Fruit fly (Drosophila melanogaster) whole organism, embryonic: Measurements from ENCODE around the gene svp.

Experiments used
- Blimp-1 ChIP-seq: fragments of 200-800 bp; sonication (Bioruptor generic); optimal IDR thresholded peaks from 3 replicates; lab custom pipeline; 2018; ENCODE audit warnings: missing biosample characterization, missing genetic modification characterization, mild to moderate bottlenecking, moderate library complexity, missing genetic modification reagents
- CG10267 ChIP-seq: fragments of 200-800 bp; sonication (Bioruptor generic); optimal IDR thresholded peaks from 2 replicates; lab custom pipeline; 2018; ENCODE audit warnings: missing biosample characterization, mild to moderate bottlenecking, missing genetic modification characterization, moderate library complexity
- CG10321 ChIP-seq: fragments of 200-800 bp; sonication (Bioruptor generic); IDR thresholded peaks from 2 replicates; pipeline ENCODE4 v1.3.6; 2022; ENCODE audit warnings: missing biosample characterization, missing genetic modification characterization
- CG10462 ChIP-seq: fragments of 200-800 bp; sonication (Bioruptor generic); optimal IDR thresholded peaks from 2 replicates; lab custom pipeline; 2016; ENCODE audit warnings: missing biosample characterization, missing genetic modification characterization
- CG12299 ChIP-seq: fragments of 200-800 bp; sonication (Bioruptor generic); optimal IDR thresholded peaks from 2 replicates; lab custom pipeline; 2018; ENCODE audit warnings: missing biosample characterization, mild to moderate bottlenecking, missing genetic modification characterization
- CG13296 ChIP-seq: fragments of 200-800 bp; sonication (Bioruptor generic); optimal IDR thresholded peaks from 3 replicates; lab custom pipeline; 2018; ENCODE audit warnings: missing biosample characterization, mild to moderate bottlenecking, missing genetic modification characterization
- CG13775 ChIP-seq: fragments of 200-800 bp; sonication (Bioruptor generic); optimal IDR thresholded peaks from 3 replicates; lab custom pipeline; 2017; ENCODE audit warnings: missing biosample characterization, mild to moderate bottlenecking, missing genetic modification characterization
- CG15601 ChIP-seq: fragments of 200-800 bp; sonication (Bioruptor generic); optimal IDR thresholded peaks from 3 replicates; lab custom pipeline; 2019; ENCODE audit warnings: missing biosample characterization, mild to moderate bottlenecking, missing genetic modification characterization, moderate library complexity
- CG15696 ChIP-seq: fragments of 200-800 bp; sonication (Bioruptor generic); optimal IDR thresholded peaks from 2 replicates; lab custom pipeline; 2019; ENCODE audit warnings: missing biosample characterization, mild to moderate bottlenecking, missing genetic modification characterization, moderate library complexity
- CG17912 ChIP-seq: fragments of 200-800 bp; sonication (Bioruptor generic); optimal IDR thresholded peaks from 2 replicates; lab custom pipeline; 2018; ENCODE audit warnings: missing biosample characterization, mild to moderate bottlenecking, missing genetic modification characterization
- CG2678 ChIP-seq: fragments of 200-800 bp; sonication (Bioruptor generic); optimal IDR thresholded peaks from 3 replicates; lab custom pipeline; 2019; ENCODE audit warnings: missing biosample characterization, mild to moderate bottlenecking, missing genetic modification characterization, moderate library complexity
- CG2875 ChIP-seq: fragments of 200-800 bp; sonication (Bioruptor generic); optimal IDR thresholded peaks from 2 replicates; lab custom pipeline; 2017; ENCODE audit warnings: missing biosample characterization, mild to moderate bottlenecking, missing genetic modification characterization, missing genetic modification reagents
- CG2889 ChIP-seq: fragments of 200-800 bp; sonication (Bioruptor generic); IDR thresholded peaks from 3 replicates; pipeline ENCODE4 v1.3.6; 2022; ENCODE audit warnings: missing biosample characterization, missing genetic modification characterization
- CG31365 ChIP-seq: fragments of 200-800 bp; sonication (Bioruptor generic); optimal IDR thresholded peaks from 2 replicates; lab custom pipeline; 2018; ENCODE audit warnings: missing biosample characterization, mild to moderate bottlenecking, missing genetic modification characterization
- CG31388 ChIP-seq: fragments of 200-800 bp; sonication (Bioruptor generic); optimal IDR thresholded peaks from 2 replicates; lab custom pipeline; 2016; ENCODE audit warnings: missing biosample characterization, missing genetic modification characterization
- CG31441 ChIP-seq: fragments of 200-800 bp; sonication (Bioruptor generic); IDR thresholded peaks from 2 replicates; pipeline ENCODE4 v1.3.6; 2022; ENCODE audit warnings: missing biosample characterization, missing genetic modification characterization
- CG33557 ChIP-seq: fragments of 200-800 bp; sonication (Bioruptor generic); optimal IDR thresholded peaks from 2 replicates; lab custom pipeline; 2019; ENCODE audit warnings: missing biosample characterization, mild to moderate bottlenecking, missing genetic modification characterization, moderate library complexity
- CG3407 ChIP-seq: fragments of 200-800 bp; sonication (Bioruptor generic); optimal IDR thresholded peaks from 2 replicates; lab custom pipeline; 2018; ENCODE audit warnings: missing biosample characterization, mild to moderate bottlenecking, missing genetic modification characterization
- CG3847 ChIP-seq: fragments of 200-800 bp; sonication (Bioruptor generic); IDR thresholded peaks from 2 replicates; pipeline ENCODE4 v1.3.6; 2022; ENCODE audit warnings: missing biosample characterization, missing genetic modification characterization
- CG5180 ChIP-seq: fragments of 200-800 bp; sonication (Bioruptor generic); optimal IDR thresholded peaks from 3 replicates; lab custom pipeline; 2017; ENCODE audit warnings: missing biosample characterization, missing genetic modification characterization, mild to moderate bottlenecking, moderate library complexity, missing genetic modification reagents
- CG8359 ChIP-seq: fragments of 200-800 bp; sonication (Bioruptor generic); optimal IDR thresholded peaks from 2 replicates; lab custom pipeline; 2017; ENCODE audit warnings: missing biosample characterization, mild to moderate bottlenecking, missing genetic modification characterization, borderline replicate concordance
- CG8478 ChIP-seq: fragments of >200 bp; optimal IDR thresholded peaks from 2 replicates; lab custom pipeline; 2018
- CG9817 ChIP-seq: fragments of 200-800 bp; sonication (Bioruptor generic); optimal IDR thresholded peaks from 2 replicates; lab custom pipeline; 2018; ENCODE audit warnings: missing biosample characterization, mild to moderate bottlenecking, missing genetic modification characterization, moderate library complexity
- CTCF ChIP-seq: fragments of 200-800 bp; sonication (Bioruptor generic); optimal IDR thresholded peaks from 2 replicates; lab custom pipeline; 2017; ENCODE audit warnings: missing biosample characterization, mild to moderate bottlenecking, missing genetic modification characterization, moderate library complexity
- Dad ChIP-seq: fragments of 200-800 bp; sonication (Bioruptor generic); optimal IDR thresholded peaks from 3 replicates; lab custom pipeline; 2016; ENCODE audit warnings: missing biosample characterization, missing genetic modification characterization
- Deaf1 ChIP-seq: fragments of 200-800 bp; optimal IDR thresholded peaks from 3 replicates; lab custom pipeline; 2019; ENCODE audit warnings: missing biosample characterization, mild to moderate bottlenecking, missing genetic modification characterization, moderate library complexity
- Hsf ChIP-seq: fragments of 200-800 bp; sonication (Bioruptor generic); optimal IDR thresholded peaks from 3 replicates; lab custom pipeline; 2016; ENCODE audit warnings: missing biosample characterization, missing genetic modification characterization
- Jarid2 ChIP-seq: fragments of 200-800 bp; sonication (Bioruptor generic); optimal IDR thresholded peaks from 3 replicates; lab custom pipeline; 2017; ENCODE audit warnings: mild to moderate bottlenecking, missing biosample characterization, missing genetic modification reagents, missing genetic modification characterization
- Optix ChIP-seq: fragments of 200-800 bp; sonication (Bioruptor generic); IDR thresholded peaks from 3 replicates; pipeline ENCODE4 v1.3.6; 2022; ENCODE audit warnings: missing biosample characterization, missing genetic modification characterization
- Rfx ChIP-seq: fragments of 200-800 bp; sonication (Bioruptor generic); IDR thresholded peaks from 2 replicates; pipeline ENCODE4 v1.3.6; 2022; ENCODE audit warnings: missing biosample characterization, missing genetic modification characterization
- Sox100B ChIP-seq: fragments of 200-800 bp; sonication (Bioruptor generic); optimal IDR thresholded peaks from 3 replicates; lab custom pipeline; 2018; ENCODE audit warnings: missing biosample characterization, mild to moderate bottlenecking, missing genetic modification characterization
- YL-1 ChIP-seq: fragments of 200-800 bp; sonication (Bioruptor generic); optimal IDR thresholded peaks from 3 replicates; lab custom pipeline; 2017; ENCODE audit warnings: missing biosample characterization, mild to moderate bottlenecking, missing genetic modification characterization
- ac ChIP-seq: fragments of 200-800 bp; sonication (Bioruptor generic); optimal IDR thresholded peaks from 3 replicates; lab custom pipeline; 2017; ENCODE audit warnings: missing biosample characterization, mild to moderate bottlenecking, missing genetic modification characterization
- bcd ChIP-seq: fragments of 200-800 bp; sonication (Bioruptor generic); optimal IDR thresholded peaks from 2 replicates; lab custom pipeline; 2017; ENCODE audit warnings: missing biosample characterization, mild to moderate bottlenecking, missing genetic modification characterization
- da ChIP-seq: fragments of 200-800 bp; sonication (Bioruptor generic); optimal IDR thresholded peaks from 2 replicates; lab custom pipeline; 2016; ENCODE audit warnings: missing biosample characterization, missing genetic modification characterization
- dmrt11E ChIP-seq: fragments of 200-800 bp; sonication (Bioruptor generic); optimal IDR thresholded peaks from 3 replicates; lab custom pipeline; 2018; ENCODE audit warnings: missing biosample characterization, mild to moderate bottlenecking, missing genetic modification characterization, moderate library complexity
- fd64A ChIP-seq: fragments of 200-800 bp; sonication (Bioruptor generic); optimal IDR thresholded peaks from 3 replicates; lab custom pipeline; 2018; ENCODE audit warnings: missing biosample characterization, mild to moderate bottlenecking, missing genetic modification characterization
- ftz-f1 ChIP-seq: fragments of 200-800 bp; sonication (Bioruptor generic); optimal IDR thresholded peaks from 2 replicates; lab custom pipeline; 2016; ENCODE audit warnings: missing biosample characterization, missing genetic modification characterization
- fu2 ChIP-seq: fragments of 200-800 bp; sonication (Bioruptor generic); optimal IDR thresholded peaks from 2 replicates; lab custom pipeline; 2016; ENCODE audit warnings: missing biosample characterization, missing genetic modification characterization
- gce ChIP-seq: fragments of 200-800 bp; sonication (Bioruptor generic); IDR thresholded peaks from 3 replicates; pipeline ENCODE4 v1.3.6; 2022; ENCODE audit warnings: missing biosample characterization, missing genetic modification characterization
- grau ChIP-seq: fragments of 200-800 bp; optimal IDR thresholded peaks from 3 replicates; lab custom pipeline; 2019; ENCODE audit warnings: missing biosample characterization, mild to moderate bottlenecking, missing genetic modification characterization, moderate library complexity
- h ChIP-seq: fragments of >200 bp; optimal IDR thresholded peaks from 2 replicates; lab custom pipeline; 2017
- hbn ChIP-seq: fragments of 200-800 bp; sonication (Bioruptor generic); IDR thresholded peaks from 2 replicates; pipeline ENCODE4 v1.3.6; 2022; ENCODE audit warnings: missing biosample characterization, missing genetic modification characterization; ENCODE audit not compliant: partially characterized antibody
- knrl ChIP-seq: fragments of 200-800 bp; sonication (Bioruptor generic); IDR thresholded peaks from 3 replicates; pipeline ENCODE4 v1.3.6; 2022; ENCODE audit warnings: missing biosample characterization, missing genetic modification characterization; ENCODE audit not compliant: partially characterized antibody
- nmo ChIP-seq: fragments of 200-800 bp; sonication (Bioruptor generic); optimal IDR thresholded peaks from 2 replicates; lab custom pipeline; 2018; ENCODE audit warnings: missing biosample characterization, mild to moderate bottlenecking, missing genetic modification characterization, moderate library complexity
- odd ChIP-seq: fragments of 200-800 bp; sonication (Bioruptor generic); optimal IDR thresholded peaks from 2 replicates; lab custom pipeline; 2017; ENCODE audit warnings: missing biosample characterization, mild to moderate bottlenecking, missing genetic modification characterization
- org-1 ChIP-seq: fragments of 200-800 bp; sonication (Bioruptor generic); optimal IDR thresholded peaks from 2 replicates; lab custom pipeline; 2017; ENCODE audit warnings: missing biosample characterization, missing genetic modification characterization
- repo ChIP-seq: fragments of 200-800 bp; sonication (Bioruptor generic); optimal IDR thresholded peaks from 2 replicates; lab custom pipeline; 2016; ENCODE audit warnings: missing biosample characterization, missing genetic modification characterization
- schlank ChIP-seq: fragments of 200-800 bp; sonication (Bioruptor generic); optimal IDR thresholded peaks from 2 replicates; lab custom pipeline; 2018; ENCODE audit warnings: missing biosample characterization, mild to moderate bottlenecking, missing genetic modification characterization
- sens ChIP-seq: fragments of 200-800 bp; sonication (Bioruptor generic); peaks from one replicate; lab custom pipeline; 2016; ENCODE audit warnings: missing biosample characterization, missing genetic modification characterization
- tll ChIP-seq, 2 experiments: fragments of 200-800 bp in 1 of 2; fragments of >200 bp in 1 of 2; sonication (Bioruptor generic) in 1 of 2; optimal IDR thresholded peaks; 2 replicates each; lab custom pipeline; 2017 to 2019; ENCODE audit warnings: missing biosample characterization in 2 of 2, missing genetic modification characterization in 2 of 2, mild to moderate bottlenecking in 1 of 2, moderate library complexity in 1 of 2
- wek ChIP-seq: fragments of 200-800 bp; sonication (Bioruptor generic); optimal IDR thresholded peaks from 3 replicates; lab custom pipeline; 2018; ENCODE audit warnings: missing biosample characterization, mild to moderate bottlenecking, missing genetic modification characterization, moderate library complexity

Gene svp

dm6 chr3R:12250204-12250603 is 8.3 kb upstream of the svp start:
- TF ChIP-seq gce (GFP tag; lab: Robert Waterston, UW): no peak
- TF ChIP-seq CG31365 (tag; lab: Kevin White, UChicago): no peak
- no peak for TF ChIP-seq grau (tag; lab: Kevin White, UChicago)
- no peak for TF ChIP-seq CG10267
- no peak for TF ChIP-seq Blimp-1
- no peak for TF ChIP-seq CG12299 (tag; lab: Kevin White, UChicago)
- no peak for TF ChIP-seq CG13296 (GFP tag; lab: Kevin White, UChicago)
- TF ChIP-seq Rfx (GFP tag; lab: Robert Waterston, UW): no peak
- TF ChIP-seq CG13775 (GFP tag; lab: Kevin White, UChicago): no peak
- peak; percentile 42 for TF ChIP-seq wek (GFP tag; lab: Kevin White, UChicago)
- no peak for TF ChIP-seq CG10462 (GFP tag; lab: Kevin White, UChicago)
- no peak for TF ChIP-seq hbn (GFP tag; lab: Robert Waterston, UW)
- TF ChIP-seq Optix: no peak
- no peak for TF ChIP-seq bcd (GFP tag; lab: Kevin White, UChicago)
- TF ChIP-seq CTCF (GFP tag; lab: Kevin White, UChicago): no peak
- peak; percentile 36 for TF ChIP-seq CG3407 (GFP tag; lab: Kevin White, UChicago)
- TF ChIP-seq fu2 (GFP tag; lab: Kevin White, UChicago): no peak
- TF ChIP-seq CG8359: peak; percentile 12
- TF ChIP-seq Sox100B (GFP tag; lab: Kevin White, UChicago): peak; percentile 8
- peak; percentile 18; the same call in 1 of the 2 replicates for TF ChIP-seq CG31441 (GFP tag; lab: Robert Waterston, UW)
- peak in 1 of 2 experiments; percentile 8 for TF ChIP-seq tll (GFP tag; optimal IDR thresholded peaks at IDR 0.05; lab: Kevin White, UChicago)
- no peak for TF ChIP-seq h (lab: Kevin White, UChicago)
- TF ChIP-seq CG2875 (GFP tag; lab: Kevin White, UChicago): peak; percentile 4
- no peak for TF ChIP-seq CG10321 (GFP tag; lab: Robert Waterston, UW)
- TF ChIP-seq ftz-f1: no peak
- no peak for TF ChIP-seq CG17912 (GFP tag; lab: Kevin White, UChicago)
- TF ChIP-seq CG2678: peak; percentile 26
- TF ChIP-seq CG33557 (GFP tag; lab: Kevin White, UChicago): peak; percentile 4
- no peak for TF ChIP-seq da (GFP tag; lab: Kevin White, UChicago)
- no peak for TF ChIP-seq schlank
- peak; percentile 25 for TF ChIP-seq CG15696
- peak; percentile 22 for TF ChIP-seq org-1
- TF ChIP-seq sens (GFP tag; lab: Kevin White, UChicago): peak; percentile 71
- TF ChIP-seq Deaf1 (tag; lab: Kevin White, UChicago): no peak
- TF ChIP-seq ac: peak; percentile 5
- TF ChIP-seq CG2889 (GFP tag; lab: Robert Waterston, UW): no peak
- TF ChIP-seq nmo (GFP tag; lab: Kevin White, UChicago): no peak
- TF ChIP-seq fd64A (GFP tag; lab: Kevin White, UChicago): peak; percentile 8
- no peak for TF ChIP-seq CG8478 (lab: Kevin White, UChicago)
- no peak for TF ChIP-seq Hsf (GFP tag; lab: Kevin White, UChicago)
- peak; percentile 45 for TF ChIP-seq CG15601 (tag; lab: Kevin White, UChicago)
- no peak for TF ChIP-seq Dad (GFP tag; lab: Kevin White, UChicago)
- TF ChIP-seq odd: peak; percentile 19
- TF ChIP-seq repo (GFP tag; lab: Kevin White, UChicago): no peak
- no peak for TF ChIP-seq CG9817 (tag; lab: Kevin White, UChicago)
- TF ChIP-seq CG3847 (GFP tag; lab: Robert Waterston, UW): no peak
- peak; percentile 18 for TF ChIP-seq CG5180 (GFP tag; lab: Kevin White, UChicago)
- no peak for TF ChIP-seq knrl (GFP tag; lab: Robert Waterston, UW)
- no peak for TF ChIP-seq Jarid2 (GFP tag; lab: Kevin White, UChicago)
- TF ChIP-seq CG31388 (GFP tag; lab: Kevin White, UChicago): no peak
- TF ChIP-seq dmrt11E (tag; lab: Kevin White, UChicago): peak; percentile 20
- TF ChIP-seq YL-1: no peak
